Fruit fly (Drosophila melanogaster) whole organism, pupa: ENCODE measurements around the gene Ip259.

Experiments
- CG10348 ChIP-seq: fragments of 200-800 bp; sonication (Bioruptor generic); IDR thresholded peaks from 2 replicates; pipeline ENCODE4 v1.3.6; 2022; ENCODE audit warnings: missing biosample characterization, missing genetic modification characterization
- CG12605 ChIP-seq: fragments of 200-800 bp; sonication (Bioruptor generic); IDR thresholded peaks from 2 replicates; pipeline ENCODE4 v1.3.6; 2022; ENCODE audit warnings: missing biosample characterization, missing genetic modification characterization
- CG13204 ChIP-seq: fragments of 200-800 bp; sonication (Bioruptor generic); optimal IDR thresholded peaks from 2 replicates; lab custom pipeline; 2018; ENCODE audit warnings: missing biosample characterization, mild to moderate bottlenecking, missing genetic modification characterization, moderate library complexity
- CG14655 ChIP-seq: fragments of 200-800 bp; sonication (Bioruptor generic); optimal IDR thresholded peaks from 3 replicates; lab custom pipeline; 2017; ENCODE audit warnings: mild to moderate bottlenecking, missing biosample characterization, missing genetic modification reagents, missing genetic modification characterization
- CG15710 ChIP-seq: fragments of 200-800 bp; sonication (Bioruptor generic); optimal IDR thresholded peaks from 2 replicates; lab custom pipeline; 2018; ENCODE audit warnings: missing biosample characterization, mild to moderate bottlenecking, missing genetic modification characterization, moderate library complexity
- CG17806 ChIP-seq: fragments of 200-800 bp; sonication (Bioruptor generic); optimal IDR thresholded peaks from 2 replicates; lab custom pipeline; 2018; ENCODE audit warnings: missing biosample characterization, mild to moderate bottlenecking, missing genetic modification characterization, moderate library complexity
- CG32121 ChIP-seq: fragments of 200-800 bp; sonication (Bioruptor generic); IDR thresholded peaks from 2 replicates; pipeline ENCODE4 v1.3.6; 2022; ENCODE audit warnings: missing biosample characterization, missing genetic modification characterization
- CG34367 ChIP-seq: fragments of 200-800 bp; sonication (Bioruptor generic); optimal IDR thresholded peaks from 2 replicates; lab custom pipeline; 2018; ENCODE audit warnings: missing biosample characterization, mild to moderate bottlenecking, missing genetic modification characterization
- CG4496 ChIP-seq: fragments of 200-800 bp; sonication (Bioruptor generic); IDR thresholded peaks from 3 replicates; pipeline ENCODE4 v1.3.6; 2022; ENCODE audit warnings: missing biosample characterization, missing genetic modification characterization
- CG8159 ChIP-seq: fragments of 200-800 bp; sonication (Bioruptor generic); optimal IDR thresholded peaks from 3 replicates; lab custom pipeline; 2018; ENCODE audit warnings: missing biosample characterization, mild to moderate bottlenecking, missing genetic modification characterization, moderate library complexity
- CG8301 ChIP-seq: fragments of 200-800 bp; sonication (Bioruptor generic); optimal IDR thresholded peaks from 2 replicates; lab custom pipeline; 2018; ENCODE audit warnings: missing biosample characterization, mild to moderate bottlenecking, missing genetic modification characterization
- CG9948 ChIP-seq: fragments of 200-800 bp; sonication (Bioruptor generic); optimal IDR thresholded peaks from 2 replicates; lab custom pipeline; 2018; ENCODE audit warnings: missing biosample characterization, mild to moderate bottlenecking, missing genetic modification characterization, moderate library complexity
- D1 ChIP-seq: fragments of 200-800 bp; sonication (Bioruptor generic); optimal IDR thresholded peaks from 2 replicates; lab custom pipeline; 2018; ENCODE audit warnings: missing biosample characterization, mild to moderate bottlenecking, missing genetic modification characterization, moderate library complexity
- EcR ChIP-seq: fragments of 200-800 bp; sonication (Bioruptor generic); optimal IDR thresholded peaks from 3 replicates; lab custom pipeline; 2019; ENCODE audit warnings: missing biosample characterization, missing genetic modification characterization, mild to moderate bottlenecking, moderate library complexity, missing genetic modification reagents
- Ets98B ChIP-seq: fragments of 200-800 bp; sonication (Bioruptor generic); IDR thresholded peaks from 2 replicates; pipeline ENCODE4 v1.3.6; 2022; ENCODE audit warnings: missing biosample characterization, missing genetic modification characterization
- Pif1A ChIP-seq: fragments of 200-800 bp; sonication (Bioruptor generic); optimal IDR thresholded peaks from 3 replicates; lab custom pipeline; 2016; ENCODE audit warnings: missing biosample characterization, missing genetic modification characterization
- Pif1B ChIP-seq: fragments of 200-800 bp; sonication (Bioruptor generic); optimal IDR thresholded peaks from 3 replicates; lab custom pipeline; 2016; ENCODE audit warnings: missing biosample characterization, missing genetic modification characterization
- Snoo ChIP-seq: fragments of 200-800 bp; sonication (Bioruptor generic); optimal IDR thresholded peaks from 3 replicates; lab custom pipeline; 2017; ENCODE audit warnings: missing biosample characterization, mild to moderate bottlenecking, missing genetic modification characterization, inconsistent platforms
- fd96Ca ChIP-seq: fragments of 200-800 bp; sonication (Bioruptor generic); IDR thresholded peaks from 3 replicates; pipeline ENCODE4 v1.3.6; 2022; ENCODE audit warnings: missing biosample characterization, missing genetic modification characterization
- gl ChIP-seq: fragments of 200-800 bp; sonication (Bioruptor generic); optimal IDR thresholded peaks from 2 replicates; lab custom pipeline; 2018; ENCODE audit warnings: missing biosample characterization, mild to moderate bottlenecking, missing genetic modification characterization
- rn ChIP-seq: fragments of 200-800 bp; sonication (Bioruptor generic); IDR thresholded peaks from 2 replicates; pipeline ENCODE4 v1.3.6; 2022; ENCODE audit warnings: missing biosample characterization, missing genetic modification characterization

Gene Ip259

DNA sequence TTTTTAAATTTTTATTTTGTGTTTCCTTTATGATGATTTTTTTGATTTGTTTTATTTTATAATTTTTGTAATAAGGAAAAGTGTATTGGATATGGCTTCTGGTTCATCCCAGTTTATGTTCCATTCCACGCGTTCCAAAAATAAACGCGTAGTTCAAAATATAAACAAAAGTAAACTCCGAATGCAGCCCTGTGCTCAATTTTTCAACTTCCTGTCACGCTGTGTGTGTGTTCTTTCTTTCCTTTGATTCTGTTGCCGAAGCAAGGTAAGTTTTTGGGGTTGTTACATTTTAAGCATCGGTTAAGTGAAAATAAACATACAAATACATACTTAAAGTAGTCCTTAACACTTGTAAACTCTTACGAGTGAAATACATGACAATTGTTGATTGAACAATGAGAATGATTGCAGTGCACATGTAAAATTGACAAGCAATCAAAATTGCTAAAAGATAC lies at the start of gene Ip259, which contains the start of gene RpS27A:
Ip259 (plus strand) TSS at position 231 of the 455 bp plus-strand sequence.
RpS27A (plus strand) TSS at position 231 of the 455 bp plus-strand sequence.
- TF ChIP-seq CG34367, result peak; percentile 67
- TF ChIP-seq gl, result peak; percentile 52
- no peak for TF ChIP-seq CG9948 (tag; lab: Kevin White, UChicago)
- peak; percentile 85 for TF ChIP-seq Snoo (tag; lab: Kevin White, UChicago)
- no peak for TF ChIP-seq CG8301 (tag; lab: Kevin White, UChicago)
- TF ChIP-seq EcR (GFP tag; lab: Kevin White, UChicago), result no peak
- TF ChIP-seq CG13204 (GFP tag; lab: Kevin White, UChicago), result no peak
- TF ChIP-seq CG32121 (GFP tag; lab: Robert Waterston, UW), result peak; percentile 50; the same call in 1 of the 2 replicates
- peak; percentile 83; the same call in 2 of the 3 replicates for TF ChIP-seq CG4496 (GFP tag; lab: Robert Waterston, UW)
- peak; percentile 62 for TF ChIP-seq CG15710 (tag; lab: Kevin White, UChicago)
- no peak for TF ChIP-seq Pif1A (GFP tag; lab: Kevin White, UChicago)
- peak; percentile 20 for TF ChIP-seq CG17806 (tag; lab: Kevin White, UChicago)
- TF ChIP-seq CG14655, result no peak
- TF ChIP-seq CG8159 (tag; lab: Kevin White, UChicago), result no peak
- TF ChIP-seq D1 (tag; lab: Kevin White, UChicago), result no peak

DNA sequence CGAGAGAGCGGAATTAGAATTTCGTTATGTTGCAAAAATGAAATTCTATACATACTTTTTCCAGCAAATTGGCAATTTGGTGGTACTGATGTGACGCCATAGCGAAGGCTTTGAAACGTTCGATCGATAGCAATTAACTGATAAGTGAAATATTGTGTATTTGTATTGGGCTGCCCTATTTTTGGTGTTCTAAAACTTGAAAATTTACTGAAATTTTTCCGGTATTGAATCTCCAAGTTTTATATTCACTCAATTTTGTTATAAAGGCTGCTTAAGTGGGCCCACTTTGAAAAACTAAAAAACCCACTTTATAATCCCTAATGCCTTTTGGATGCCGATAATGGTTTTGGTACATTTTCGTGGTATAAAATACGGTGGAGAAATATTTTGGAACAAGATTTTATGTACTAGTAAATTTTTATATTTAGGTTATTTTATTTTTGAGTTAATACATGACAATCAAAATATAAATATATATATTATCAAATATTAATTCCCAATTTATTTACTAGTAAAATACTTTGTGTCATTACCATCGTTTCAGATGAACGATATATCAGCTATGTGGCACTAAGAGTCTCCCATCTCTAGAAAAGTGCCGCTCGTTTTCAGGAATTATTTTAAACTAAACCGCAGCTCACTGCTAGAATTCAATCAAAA lies 45.6 kb upstream of the Ip259 start, which contains the start of the genes Cand1 and pim:
Cand1 (minus strand) TSS at position 300 of the 660 bp plus-strand sequence.
pim (plus strand) TSS at position 582 of the 660 bp plus-strand sequence.
- no peak for TF ChIP-seq CG9948 (tag; lab: Kevin White, UChicago)
- no peak for TF ChIP-seq rn (GFP tag; lab: Robert Waterston, UW)
- TF ChIP-seq D1 (tag; lab: Kevin White, UChicago), result no peak
- no peak for TF ChIP-seq CG17806 (tag; lab: Kevin White, UChicago)
- TF ChIP-seq fd96Ca (GFP tag; lab: Robert Waterston, UW), result no peak

DNA sequence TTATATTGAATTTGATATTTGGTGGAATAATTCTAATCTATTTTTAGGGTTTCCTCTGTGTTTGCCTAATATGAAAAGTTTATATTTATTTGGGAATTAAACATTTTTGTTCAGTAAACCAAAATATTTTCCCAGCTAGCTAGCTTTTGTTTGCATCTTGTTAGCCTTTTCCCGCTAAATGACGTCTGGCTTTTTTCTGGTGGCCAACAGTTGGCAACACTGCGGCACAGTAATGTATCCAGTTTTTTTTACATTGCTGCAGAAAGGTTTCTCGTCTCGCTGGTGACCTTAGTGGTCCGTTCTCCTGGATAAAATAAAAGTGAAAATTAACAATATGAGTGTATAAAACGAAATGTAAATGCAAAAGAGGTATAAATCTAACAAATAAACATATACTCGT lies 43.9 kb upstream of the Ip259 start, which contains the start of gene lft:
lft (plus strand) TSS at position 243 of the 400 bp plus-strand sequence.
- no peak for TF ChIP-seq D1 (tag; lab: Kevin White, UChicago)
- no peak for TF ChIP-seq CG17806 (tag; lab: Kevin White, UChicago)
- no peak for TF ChIP-seq CG8159 (tag; lab: Kevin White, UChicago)
- no peak for TF ChIP-seq CG9948 (tag; lab: Kevin White, UChicago)
- no peak for TF ChIP-seq EcR (GFP tag; lab: Kevin White, UChicago)
- TF ChIP-seq Snoo (tag; lab: Kevin White, UChicago), result no peak
- no peak for TF ChIP-seq CG8301 (tag; lab: Kevin White, UChicago)
- TF ChIP-seq rn (GFP tag; lab: Robert Waterston, UW), result no peak

DNA sequence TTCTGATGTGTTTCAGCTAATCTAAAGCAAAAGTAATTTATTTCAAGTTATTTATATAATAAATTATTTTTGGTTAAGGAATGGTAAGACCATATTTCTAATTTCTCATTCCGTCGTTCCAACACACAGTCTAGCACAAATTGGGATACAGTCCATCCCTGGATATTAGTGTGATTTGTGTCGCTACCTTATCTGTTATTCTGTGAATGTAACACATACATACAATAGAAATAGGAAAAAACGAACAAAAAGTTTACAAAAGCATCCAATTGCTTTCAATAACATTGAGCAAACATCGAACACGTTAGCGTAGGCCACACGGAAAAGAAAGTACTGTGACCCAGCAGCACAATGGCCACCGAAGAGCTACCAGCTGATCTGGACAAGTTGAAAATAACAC lies 41.6 kb upstream of the Ip259 start, which contains the start of gene CG5056:
CG5056 (plus strand) TSS at position 168 of the 400 bp plus-strand sequence.
- TF ChIP-seq CG10348 (GFP tag; lab: Robert Waterston, UW), result no peak
- TF ChIP-seq Ets98B (GFP tag; lab: Robert Waterston, UW), result peak; percentile 29; the same call in 1 of the 2 replicates
- TF ChIP-seq CG13204 (GFP tag; lab: Kevin White, UChicago), result no peak
- TF ChIP-seq CG4496 (GFP tag; lab: Robert Waterston, UW), result no peak
- peak; percentile 32 for TF ChIP-seq CG34367
- TF ChIP-seq CG17806 (tag; lab: Kevin White, UChicago), result peak; percentile 6
- TF ChIP-seq CG32121 (GFP tag; lab: Robert Waterston, UW), result peak; percentile 41; the same call in 1 of the 2 replicates
- no peak for TF ChIP-seq rn (GFP tag; lab: Robert Waterston, UW)
- peak; percentile 57 for TF ChIP-seq gl
- peak; percentile 30 for TF ChIP-seq CG9948 (tag; lab: Kevin White, UChicago)
- TF ChIP-seq CG15710 (tag; lab: Kevin White, UChicago), result peak; percentile 40
- peak; percentile 2 for TF ChIP-seq Snoo (tag; lab: Kevin White, UChicago)
- peak; percentile 11; the same call in 1 of the 2 replicates for TF ChIP-seq CG12605 (GFP tag; lab: Robert Waterston, UW)
- TF ChIP-seq Pif1A (GFP tag; lab: Kevin White, UChicago), result no peak
- no peak for TF ChIP-seq EcR (GFP tag; lab: Kevin White, UChicago)
- TF ChIP-seq, all 21 proteins: peak for 9

DNA sequence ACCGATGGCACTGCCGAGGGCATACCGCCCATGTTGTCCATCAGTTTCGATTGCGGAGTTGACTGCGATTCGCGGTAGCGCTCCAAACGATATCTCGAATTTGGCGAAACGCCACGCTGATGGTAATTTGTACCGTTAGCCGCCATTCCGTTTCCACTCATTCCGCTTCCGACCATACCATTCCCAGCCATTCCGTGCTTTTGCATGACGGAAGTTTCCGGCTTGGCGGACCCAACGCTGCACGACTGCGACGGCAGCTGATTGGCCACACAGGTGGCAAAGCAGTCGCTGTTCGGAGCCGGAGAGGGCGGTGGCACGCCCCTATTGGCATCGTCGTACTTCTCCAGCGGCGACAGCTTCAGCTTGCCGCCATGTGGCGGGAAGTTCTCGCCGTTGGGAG lies 35.9 kb upstream of the Ip259 start:
- TF ChIP-seq Pif1B (GFP tag; lab: Kevin White, UChicago), result no peak
- no peak for TF ChIP-seq fd96Ca (GFP tag; lab: Robert Waterston, UW)
- TF ChIP-seq EcR (GFP tag; lab: Kevin White, UChicago), result no peak
- no peak for TF ChIP-seq Pif1A (GFP tag; lab: Kevin White, UChicago)
- TF ChIP-seq Snoo (tag; lab: Kevin White, UChicago), result no peak
- no peak for TF ChIP-seq CG17806 (tag; lab: Kevin White, UChicago)
- TF ChIP-seq CG32121 (GFP tag; lab: Robert Waterston, UW), result no peak
- no peak for TF ChIP-seq D1 (tag; lab: Kevin White, UChicago)
- TF ChIP-seq CG14655, result no peak
- TF ChIP-seq CG4496 (GFP tag; lab: Robert Waterston, UW), result no peak
- no peak for TF ChIP-seq CG15710 (tag; lab: Kevin White, UChicago)
